Fruit fly (Drosophila melanogaster): Measurements from ENCODE around the gene CG43861.

The CG43861 gene

DNA sequence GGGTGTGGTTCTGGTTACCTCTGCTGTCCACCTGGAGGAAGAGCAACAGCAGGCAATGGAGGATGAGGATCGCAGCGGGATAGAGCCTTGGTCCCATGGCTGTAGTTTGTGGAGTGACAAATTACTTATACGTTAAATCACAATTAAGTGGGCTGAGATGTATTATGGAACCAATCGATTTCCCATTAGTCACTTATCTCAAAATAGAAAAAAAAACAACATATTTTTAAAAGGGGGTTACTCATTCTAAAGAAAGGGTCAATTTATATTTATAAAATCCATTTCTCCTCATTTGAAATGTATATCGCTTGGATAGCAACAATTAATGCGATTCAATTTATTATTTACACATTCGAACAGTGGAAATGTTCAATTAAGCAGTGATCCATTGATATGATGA lies 56.2 kb downstream of the CG43861 start, which contains the start of gene CG34051:
Gene CG34051, minus strand, starts transcription at position 101 of the 400 bp plus-strand sequence.
- TF ChIP-seq psq (optimal IDR thresholded peaks at IDR 0.05), result no peak
- no peak for TF ChIP-seq Myc (optimal IDR thresholded peaks at IDR 0.05)
- TF ChIP-seq Sin3A (optimal IDR thresholded peaks at IDR 0.05), result no peak
- no peak for TF ChIP-seq ttk (optimal IDR thresholded peaks at IDR 0.05)
- no peak for TF ChIP-seq insv (optimal IDR thresholded peaks at IDR 0.05)
- TF ChIP-seq h (optimal IDR thresholded peaks at IDR 0.05), result no peak

DNA sequence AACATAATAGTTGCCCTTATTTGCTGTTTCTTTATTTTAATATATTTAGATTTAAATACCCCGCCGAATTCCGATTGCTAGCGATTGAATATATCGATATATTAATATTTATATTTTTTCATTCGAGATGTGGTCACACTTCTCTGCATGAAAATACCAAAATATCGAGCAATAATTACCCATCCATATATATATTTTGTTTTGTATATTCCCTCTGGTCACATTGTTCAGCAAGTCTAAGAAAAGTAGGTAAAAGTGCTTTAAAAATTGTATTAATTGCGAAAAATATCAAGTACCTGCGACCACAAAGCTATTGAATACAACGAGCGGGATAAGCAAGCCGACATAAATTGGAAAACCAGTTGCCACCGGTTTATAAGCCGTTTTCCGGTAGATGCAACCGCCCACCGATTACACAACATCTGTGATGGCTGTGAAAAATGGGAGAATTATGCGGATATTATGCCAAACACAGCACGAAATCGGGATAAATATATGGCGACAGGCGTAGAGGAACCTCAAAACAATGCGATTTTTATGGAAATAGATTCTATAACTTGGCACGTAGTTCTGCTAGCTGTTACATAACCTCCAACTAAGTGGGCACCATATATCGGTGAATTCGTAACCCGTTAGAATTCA lies 58.4 kb downstream of the CG43861 start, which contains the start of gene COX4:
Gene COX4, plus strand, starts transcription at position 194 of the 642 bp plus-strand sequence.
- TF ChIP-seq Sin3A (optimal IDR thresholded peaks at IDR 0.05) (no peak), insv (optimal IDR thresholded peaks at IDR 0.05) (no peak), Myc (optimal IDR thresholded peaks at IDR 0.05) (no peak), h (optimal IDR thresholded peaks at IDR 0.05) (no peak), psq (optimal IDR thresholded peaks at IDR 0.05) (no peak), ttk (optimal IDR thresholded peaks at IDR 0.05) (no peak)

DNA sequence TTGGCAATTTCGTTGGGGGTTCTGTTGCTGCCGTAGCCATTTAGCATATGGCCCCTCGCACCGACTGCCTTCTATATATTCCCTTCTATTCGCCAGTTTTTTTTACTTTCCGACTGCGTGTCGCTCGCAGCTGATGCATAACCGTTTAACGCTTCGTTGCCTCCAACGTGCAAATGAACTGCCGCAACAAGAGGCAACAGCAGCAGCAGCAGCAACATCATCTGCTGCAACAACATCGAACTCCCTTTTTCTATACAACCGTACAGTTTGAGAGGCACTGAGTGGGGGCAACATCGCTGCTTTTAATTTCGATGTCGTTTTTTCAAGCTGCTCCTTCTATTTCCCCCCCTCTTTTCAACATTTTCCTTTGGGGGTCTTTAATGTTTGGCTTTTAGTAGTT lies 64.9 kb downstream of the CG43861 start:
- no peak for TF ChIP-seq ttk (optimal IDR thresholded peaks at IDR 0.05)
- TF ChIP-seq Sin3A (optimal IDR thresholded peaks at IDR 0.05), result no peak
- TF ChIP-seq h (optimal IDR thresholded peaks at IDR 0.05), result no peak
- no peak for TF ChIP-seq psq (optimal IDR thresholded peaks at IDR 0.05)
- no peak for TF ChIP-seq Myc (optimal IDR thresholded peaks at IDR 0.05)
- no peak for TF ChIP-seq insv (optimal IDR thresholded peaks at IDR 0.05)

DNA sequence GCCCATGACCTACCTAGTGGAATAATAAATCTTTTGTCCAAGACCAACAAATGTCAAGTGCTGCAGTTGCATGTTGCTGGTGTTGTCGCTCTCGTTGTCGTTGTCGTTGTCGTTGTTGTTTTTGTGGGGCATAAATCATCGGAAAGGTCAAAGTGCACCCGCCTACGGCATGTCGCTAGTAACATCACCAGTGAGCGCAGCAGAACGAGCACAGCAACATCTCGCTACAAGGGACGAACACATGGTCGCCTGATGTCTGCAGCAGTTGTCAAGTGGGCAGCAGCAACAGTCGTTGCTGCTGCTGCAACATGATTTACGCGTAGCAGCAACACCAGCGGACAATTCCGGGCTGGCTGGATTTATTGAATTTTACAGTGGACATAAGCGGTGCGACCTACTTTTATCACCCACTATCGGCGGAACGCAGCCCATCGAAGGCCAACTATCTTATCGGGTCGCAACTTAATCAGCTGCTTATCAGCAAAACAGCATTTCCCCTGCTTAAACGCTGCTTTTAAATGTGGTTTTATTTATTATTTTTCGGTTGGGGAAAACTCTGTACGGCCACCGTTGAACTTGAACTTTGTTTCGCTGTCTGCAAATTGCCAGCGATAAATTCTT lies 65.4 kb downstream of the CG43861 start:
- TF ChIP-seq Myc (optimal IDR thresholded peaks at IDR 0.05), result no peak
- no peak for TF ChIP-seq psq (optimal IDR thresholded peaks at IDR 0.05)
- no peak for TF ChIP-seq ttk (optimal IDR thresholded peaks at IDR 0.05)
- no peak for TF ChIP-seq insv (optimal IDR thresholded peaks at IDR 0.05)
- TF ChIP-seq Sin3A (optimal IDR thresholded peaks at IDR 0.05), result no peak
- no peak for TF ChIP-seq h (optimal IDR thresholded peaks at IDR 0.05)

DNA sequence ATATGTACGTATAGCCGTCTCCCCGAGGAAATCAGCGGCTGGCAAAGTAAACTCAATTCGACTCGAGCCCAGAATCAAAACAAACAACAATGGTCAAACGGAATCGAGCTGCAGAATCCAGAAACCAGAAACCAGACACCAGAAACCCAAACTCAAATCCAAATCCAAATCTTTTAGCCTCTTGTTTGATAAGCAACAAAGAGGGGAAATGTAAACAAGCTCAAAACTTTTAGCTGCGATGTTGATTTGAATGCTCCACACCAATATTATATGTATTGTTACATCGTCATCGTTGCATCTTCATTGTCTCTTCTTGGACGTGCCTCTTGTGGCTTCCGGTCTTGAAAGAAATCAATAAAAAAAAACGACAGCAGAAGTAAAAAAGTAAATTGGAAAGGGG lies 67.5 kb downstream of the CG43861 start:
- TF ChIP-seq insv (optimal IDR thresholded peaks at IDR 0.05) (no peak), h (optimal IDR thresholded peaks at IDR 0.05) (no peak), Myc (optimal IDR thresholded peaks at IDR 0.05) (no peak), ttk (optimal IDR thresholded peaks at IDR 0.05) (no peak), Sin3A (optimal IDR thresholded peaks at IDR 0.05) (no peak), psq (optimal IDR thresholded peaks at IDR 0.05) (no peak)

DNA sequence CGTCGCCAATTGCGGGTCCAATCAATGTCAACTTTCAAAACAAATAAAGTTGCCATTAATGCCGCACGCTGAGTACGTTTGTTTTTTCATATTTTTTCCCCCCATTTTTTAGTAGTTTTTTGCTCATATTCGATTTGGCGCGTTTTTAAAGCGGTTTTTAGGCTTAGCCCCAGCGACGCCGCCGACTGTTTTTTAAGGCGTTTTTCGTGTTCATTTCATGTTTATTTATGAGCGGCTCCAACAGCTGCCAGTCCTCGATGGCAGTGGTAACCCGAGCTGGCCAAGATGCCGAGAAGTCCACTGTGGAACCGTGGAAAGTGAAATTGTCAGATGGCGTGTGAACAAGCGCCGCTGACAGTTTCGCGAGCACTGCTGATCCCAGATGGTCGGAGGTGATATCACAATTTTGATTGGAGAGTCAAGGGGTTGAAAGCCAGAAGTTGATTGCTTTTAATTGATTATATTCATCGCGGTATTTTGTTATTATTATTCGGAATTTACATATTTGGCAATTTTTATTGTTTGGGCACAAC lies 69.0 kb downstream of the CG43861 start:
- TF ChIP-seq ttk (optimal IDR thresholded peaks at IDR 0.05), result no peak
- TF ChIP-seq psq (optimal IDR thresholded peaks at IDR 0.05), result no peak

DNA sequence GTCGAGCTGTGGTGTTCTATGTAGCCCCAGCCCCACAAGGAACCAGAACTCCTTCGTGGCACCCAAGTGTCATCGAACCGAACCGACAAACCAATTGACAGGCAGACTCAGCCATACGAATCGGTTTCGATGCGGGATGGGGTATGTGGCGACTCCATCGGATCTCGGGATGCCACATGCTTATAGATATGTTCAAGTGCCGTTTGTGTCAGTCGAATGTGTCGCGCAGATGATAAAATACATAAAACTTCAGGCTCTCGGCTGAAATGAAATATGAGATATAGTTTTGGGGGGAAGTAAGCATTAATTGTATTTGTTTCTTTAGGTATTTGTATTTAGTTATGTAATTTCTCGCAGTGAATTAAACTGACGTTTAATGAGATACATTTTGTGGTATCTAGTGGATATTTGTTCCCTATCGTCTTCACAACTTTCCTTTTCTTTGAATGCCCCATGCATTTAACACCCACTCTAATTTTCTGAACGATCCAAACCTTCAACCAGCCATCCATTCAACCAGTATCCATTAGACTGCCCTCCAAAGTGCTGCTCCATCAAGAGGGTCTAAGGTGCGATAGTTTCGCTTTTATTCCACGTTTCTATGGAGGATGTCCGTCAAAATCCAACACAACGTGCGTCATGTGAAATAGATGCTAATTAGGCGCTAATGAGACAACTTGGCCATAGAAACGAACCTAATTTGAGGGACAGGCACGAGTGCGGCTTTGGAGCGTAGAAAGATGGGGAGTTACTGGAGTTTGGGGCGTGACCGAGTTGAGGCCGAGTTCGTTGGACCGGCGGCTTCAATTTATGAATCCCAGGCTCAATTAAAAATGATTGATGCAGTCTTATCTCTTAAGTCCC lies 72.5 kb downstream of the CG43861 start:
- TF ChIP-seq ttk (optimal IDR thresholded peaks at IDR 0.05) (no peak), Myc (optimal IDR thresholded peaks at IDR 0.05) (no peak), h (optimal IDR thresholded peaks at IDR 0.05) (no peak), psq (optimal IDR thresholded peaks at IDR 0.05) (no peak), insv (optimal IDR thresholded peaks at IDR 0.05) (no peak), Sin3A (optimal IDR thresholded peaks at IDR 0.05) (no peak)

DNA sequence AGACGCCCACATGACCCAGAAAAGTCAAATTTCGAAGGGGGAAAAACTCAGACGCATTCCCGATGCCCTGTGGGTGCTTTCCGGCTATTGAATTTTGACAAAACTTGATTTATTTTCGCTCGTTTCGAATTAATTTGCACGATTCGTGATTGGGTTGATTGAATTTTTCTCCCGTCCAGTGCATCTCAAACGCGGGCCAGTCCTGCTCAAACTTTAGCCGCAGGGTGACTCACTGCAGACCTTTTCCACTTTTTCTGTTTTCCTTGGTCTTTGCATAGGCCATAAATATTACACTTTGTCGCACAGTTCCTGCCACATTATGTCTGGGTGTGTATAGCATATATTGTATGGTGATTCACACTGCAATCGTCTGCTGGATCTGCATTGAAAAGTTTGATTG lies 74.0 kb downstream of the CG43861 start:
- TF ChIP-seq ttk (optimal IDR thresholded peaks at IDR 0.05) (no peak), h (optimal IDR thresholded peaks at IDR 0.05) (no peak), psq (optimal IDR thresholded peaks at IDR 0.05) (no peak), Sin3A (optimal IDR thresholded peaks at IDR 0.05) (no peak)

DNA sequence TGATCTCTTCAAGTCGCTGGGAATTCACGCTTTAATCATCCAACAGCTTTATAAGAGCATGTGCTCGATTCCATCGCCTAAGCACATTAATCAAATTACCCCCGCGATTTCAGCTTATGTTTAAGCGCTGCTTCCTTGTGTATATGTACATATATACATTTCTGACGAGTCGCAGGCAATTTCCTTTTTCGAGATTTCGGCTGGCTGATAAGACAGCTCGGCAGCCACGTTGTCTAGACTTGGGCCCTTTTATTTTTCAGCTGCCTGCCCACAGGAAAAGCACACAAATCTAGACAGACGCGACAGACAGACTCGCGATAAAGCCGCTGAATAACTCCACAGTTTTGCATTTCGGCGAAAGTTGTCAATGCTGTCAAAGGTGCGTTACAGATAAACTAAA lies 74.6 kb downstream of the CG43861 start:
- no peak for TF ChIP-seq insv (optimal IDR thresholded peaks at IDR 0.05)
- no peak for TF ChIP-seq psq (optimal IDR thresholded peaks at IDR 0.05)
- TF ChIP-seq h (optimal IDR thresholded peaks at IDR 0.05), result no peak
- TF ChIP-seq Sin3A (optimal IDR thresholded peaks at IDR 0.05), result no peak
- no peak for TF ChIP-seq ttk (optimal IDR thresholded peaks at IDR 0.05)
- TF ChIP-seq Myc (optimal IDR thresholded peaks at IDR 0.05), result no peak

DNA sequence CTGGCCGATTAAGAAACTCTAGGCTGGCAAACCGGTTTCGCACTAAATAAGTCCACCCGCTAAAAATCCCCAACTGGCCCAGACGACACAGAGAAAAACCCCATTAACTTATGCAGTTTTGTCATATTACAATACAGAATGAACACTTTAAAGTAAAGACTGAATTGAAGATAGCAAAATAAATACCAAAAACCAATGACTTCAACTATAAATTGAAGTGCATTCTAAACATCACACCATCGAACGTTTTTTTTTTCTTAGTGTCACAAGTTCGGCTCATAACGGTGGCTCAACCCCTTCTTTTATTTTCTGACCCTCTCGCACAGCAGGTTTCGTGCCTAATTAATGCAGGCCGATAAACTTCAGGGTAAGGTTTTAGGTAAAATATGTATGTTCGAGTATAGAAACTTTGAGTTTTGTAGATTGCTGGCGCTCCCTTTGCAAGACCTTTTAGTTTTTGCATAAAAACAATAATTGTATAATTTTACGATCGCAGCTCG lies 75.7 kb downstream of the CG43861 start:
- TF ChIP-seq ttk (optimal IDR thresholded peaks at IDR 0.05) (no peak), psq (optimal IDR thresholded peaks at IDR 0.05) (no peak), Myc (optimal IDR thresholded peaks at IDR 0.05) (no peak), insv (optimal IDR thresholded peaks at IDR 0.05) (no peak), h (optimal IDR thresholded peaks at IDR 0.05) (no peak), Sin3A (optimal IDR thresholded peaks at IDR 0.05) (no peak)

DNA sequence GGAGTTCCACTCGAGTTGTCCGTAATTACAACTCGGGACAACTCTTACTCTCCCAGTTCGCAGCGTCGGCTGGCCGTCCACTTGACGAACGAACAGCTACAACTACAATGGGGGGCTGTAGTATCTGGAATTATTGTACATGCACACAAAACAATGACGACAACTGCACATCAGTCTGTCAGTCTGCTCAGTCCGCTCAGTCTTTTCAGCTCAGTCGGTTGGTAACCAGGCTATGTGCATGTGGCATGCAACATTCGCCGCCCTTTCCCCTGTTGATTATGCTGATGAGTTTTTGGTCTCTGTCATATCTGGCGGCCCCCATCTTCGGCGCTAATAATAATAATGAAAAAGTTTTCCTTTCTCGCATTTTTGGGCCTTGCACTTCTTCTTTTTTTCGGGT lies 77.0 kb downstream of the CG43861 start:
- TF ChIP-seq Sin3A (optimal IDR thresholded peaks at IDR 0.05) (no peak), h (optimal IDR thresholded peaks at IDR 0.05) (no peak), insv (optimal IDR thresholded peaks at IDR 0.05) (no peak), ttk (optimal IDR thresholded peaks at IDR 0.05) (no peak), Myc (optimal IDR thresholded peaks at IDR 0.05) (no peak), psq (optimal IDR thresholded peaks at IDR 0.05) (no peak)

Data from Kc167 (cell line).